Fruit fly (Drosophila melanogaster): ENCODE results near the gene Cse1.

The Cse1 gene

dm6 chr2L:16819714-16820113 is 5.3 kb downstream of the Cse1 start (continued):
- TF ChIP-seq slp2 (GFP tag; optimal IDR thresholded peaks at IDR 0.05): no peak
- TF ChIP-seq CG12769 (tag; optimal IDR thresholded peaks at IDR 0.05): no peak
- no peak for TF ChIP-seq zen (tag; optimal IDR thresholded peaks at IDR 0.05)
- TF ChIP-seq btn (GFP tag; optimal IDR thresholded peaks at IDR 0.05): no peak
- TF ChIP-seq Oli (tag; optimal IDR thresholded peaks at IDR 0.05): peak; percentile 7
- TF ChIP-seq CG18619 (GFP tag; optimal IDR thresholded peaks at IDR 0.05): no peak
- TF ChIP-seq aop (GFP tag; IDR thresholded peaks at IDR 0.05): no peak
- TF ChIP-seq CG8388 (GFP tag; optimal IDR thresholded peaks at IDR 0.05): no peak
- no peak for TF ChIP-seq pzg (GFP tag; optimal IDR thresholded peaks at IDR 0.05)
- peak; percentile 68 for TF ChIP-seq mirr (GFP tag; optimal IDR thresholded peaks at IDR 0.05)
- no peak for TF ChIP-seq CG6254 (GFP tag; optimal IDR thresholded peaks at IDR 0.05)
- TF ChIP-seq CG10959 (GFP tag; IDR thresholded peaks at IDR 0.05): no peak
- TF ChIP-seq CG11504 (tag; optimal IDR thresholded peaks at IDR 0.05): no peak
- no peak for TF ChIP-seq br (optimal IDR thresholded peaks at IDR 0.05)
- no peak for TF ChIP-seq CG11085 (GFP tag; IDR thresholded peaks at IDR 0.05)
- TF ChIP-seq inv (GFP tag; IDR thresholded peaks at IDR 0.05; ENCODE audit: partially characterized antibody): no peak
- TF ChIP-seq HmgZ (tag; optimal IDR thresholded peaks at IDR 0.05): peak; percentile 14
- peak; percentile 44 for TF ChIP-seq lab (GFP tag; optimal IDR thresholded peaks at IDR 0.05)
- TF ChIP-seq salm (tag; optimal IDR thresholded peaks at IDR 0.05): peak; percentile 55
- no peak for TF ChIP-seq Stat92E (GFP tag; optimal IDR thresholded peaks at IDR 0.05)
- peak; percentile 20 for TF ChIP-seq sens (GFP tag)
- no peak for TF ChIP-seq Sox102F (GFP tag; optimal IDR thresholded peaks at IDR 0.05)
- no peak for TF ChIP-seq CG11247 (GFP tag; IDR thresholded peaks at IDR 0.05)
- TF ChIP-seq CG2129 (GFP tag; IDR thresholded peaks at IDR 0.05; ENCODE audit: partially characterized antibody): no peak
- TF ChIP-seq zfh1 (GFP tag; IDR thresholded peaks at IDR 0.05): no peak
- peak; percentile 1 for TF ChIP-seq fd3F (GFP tag; optimal IDR thresholded peaks at IDR 0.05)
- TF ChIP-seq CG13775 (GFP tag; optimal IDR thresholded peaks at IDR 0.05): no peak
- no peak for TF ChIP-seq D19A (tag; optimal IDR thresholded peaks at IDR 0.05)
- no peak for TF ChIP-seq gfzf (GFP tag; optimal IDR thresholded peaks at IDR 0.05)
- peak; percentile 37 for TF ChIP-seq grau (tag; optimal IDR thresholded peaks at IDR 0.05)
- no peak for TF ChIP-seq h (optimal IDR thresholded peaks at IDR 0.05)
- TF ChIP-seq tll (GFP tag; optimal IDR thresholded peaks at IDR 0.05): no peak
- no peak for TF ChIP-seq NC2α (GFP tag; optimal IDR thresholded peaks at IDR 0.05)
- no peak for TF ChIP-seq en (GFP tag; optimal IDR thresholded peaks at IDR 0.05)
- TF ChIP-seq da (GFP tag; optimal IDR thresholded peaks at IDR 0.05): no peak
- TF ChIP-seq Ada2b (GFP tag; IDR thresholded peaks at IDR 0.05): no peak
- TF ChIP-seq Fer3 (tag; optimal IDR thresholded peaks at IDR 0.05): no peak
- TF ChIP-seq CG12391 (tag; optimal IDR thresholded peaks at IDR 0.05): no peak
- no peak for TF ChIP-seq fd64A (GFP tag; optimal IDR thresholded peaks at IDR 0.05)
- no peak for TF ChIP-seq CG2875 (GFP tag; optimal IDR thresholded peaks at IDR 0.05)
- TF ChIP-seq CG14710 (tag; optimal IDR thresholded peaks at IDR 0.05): no peak
- no peak for TF ChIP-seq CG2202 (tag; optimal IDR thresholded peaks at IDR 0.05)
- peak; percentile 34 for TF ChIP-seq lbe (GFP tag; optimal IDR thresholded peaks at IDR 0.05)
- TF ChIP-seq CG10209 (GFP tag; optimal IDR thresholded peaks at IDR 0.05): no peak
- TF ChIP-seq CG30020 (tag; optimal IDR thresholded peaks at IDR 0.05): no peak
- no peak for TF ChIP-seq CG6791 (GFP tag; IDR thresholded peaks at IDR 0.05; ENCODE audit: partially characterized antibody)
- TF ChIP-seq chm (GFP tag; IDR thresholded peaks at IDR 0.05): no peak
- TF ChIP-seq CG7357 (GFP tag; IDR thresholded peaks at IDR 0.05): no peak
- no peak for TF ChIP-seq Sry-β (GFP tag; optimal IDR thresholded peaks at IDR 0.05)
- TF ChIP-seq Nf-YC (tag; optimal IDR thresholded peaks at IDR 0.05): peak; percentile 60
- no peak for TF ChIP-seq CG12155 (GFP tag; optimal IDR thresholded peaks at IDR 0.05)
